Worm (Caenorhabditis elegans): ENCODE measurements around the gene F20D12.12.

DNA sequence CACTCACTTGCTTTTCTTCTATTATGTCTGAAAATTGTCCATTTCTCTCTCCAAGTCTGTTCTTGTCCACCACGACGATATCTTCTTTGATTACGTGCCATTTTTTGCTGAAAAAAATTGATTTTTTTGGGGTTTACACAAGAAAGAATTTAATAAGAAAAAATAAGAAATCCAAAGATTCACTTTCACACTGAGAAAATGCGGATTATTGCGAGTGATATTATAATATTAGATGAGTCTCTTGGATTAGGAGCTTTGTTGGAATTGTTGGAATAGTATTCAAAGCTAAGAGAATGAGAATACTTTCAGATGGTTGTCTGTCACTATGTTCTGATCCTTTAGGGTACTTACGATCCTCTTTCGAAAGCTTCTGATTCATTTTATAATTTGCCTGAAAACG lies 8.4 kb upstream of the F20D12.12 start, which contains the start of gene F20D12.7:
- TF ChIP-seq flt-1 (GFP tag; IDR thresholded peaks at IDR 0.05) = no peak
- TF ChIP-seq ama-1 (optimal IDR thresholded peaks at IDR 0.05) = no peak
- TF ChIP-seq tbx-11 (GFP tag; IDR thresholded peaks at IDR 0.05) = no peak
- no peak for TF ChIP-seq sea-1 (GFP tag; conservative IDR thresholded peaks at IDR 0.05)
- TF ChIP-seq hmg-4 (GFP tag; optimal IDR thresholded peaks at IDR 0.05) = no peak
- no peak for TF ChIP-seq ceh-13 (GFP tag; optimal IDR thresholded peaks at IDR 0.05)
- no peak for TF ChIP-seq pes-1 (GFP tag; IDR thresholded peaks at IDR 0.05)
- TF ChIP-seq aly-1 (tag; optimal IDR thresholded peaks at IDR 0.05) = no peak
- TF ChIP-seq hnd-1 (tag; optimal IDR thresholded peaks at IDR 0.05) = no peak

All from whole organism, early embryonic.